Worm (Caenorhabditis elegans) whole organism, L2 larva: Measurements from ENCODE around the gene btb-6.

Experiments
- sem-4 ChIP-seq: fragments of 150-350 bp; optimal IDR thresholded peaks from 2 replicates; lab custom pipeline; 2014; ENCODE audit warnings: missing biosample characterization, missing genetic modification reagents, missing genetic modification characterization
- skn-1 ChIP-seq: sonication (generic microtip); optimal IDR thresholded peaks from 2 replicates; lab custom pipeline; 2017; ENCODE audit warnings: missing biosample characterization, missing genetic modification characterization

Gene btb-6

DNA sequence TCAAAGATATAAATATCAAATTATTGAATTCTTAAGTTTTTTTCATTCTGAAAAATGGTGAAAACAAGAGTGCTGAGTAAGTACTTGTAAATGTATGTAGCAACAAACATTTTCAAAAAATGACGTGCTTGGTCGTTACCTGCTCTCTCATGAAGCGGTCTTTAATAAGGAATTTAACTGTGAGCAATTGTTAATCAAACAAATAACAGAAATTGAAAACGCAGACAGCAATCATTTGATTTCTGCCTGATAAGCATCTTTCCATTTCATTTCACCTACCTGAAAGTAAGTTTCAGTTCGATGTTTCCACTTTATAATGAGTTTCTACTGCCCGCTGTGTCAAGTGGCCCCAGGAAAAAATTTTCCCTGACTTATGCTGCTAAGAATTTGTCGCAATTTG is 48.0 kb downstream of the btb-6 start, which contains the start of gene math-28:
TSS of gene math-28 (plus strand) at position 301 of the 400 bp plus-strand sequence.
- TF ChIP-seq skn-1 (tag; lab: Kevin White, UChicago) (no peak), sem-4 (tag; lab: Kevin White, UChicago) (no peak)
